Fruit fly (Drosophila melanogaster) whole organism, embryonic: ENCODE data around the gene CG31800.
A peak's percentile ranks its signal among the peaks of the same experiment; 100 is the strongest.

Experiments used
- Atf3 ChIP-seq: fragments of 200-800 bp; sonication (Bioruptor generic); optimal IDR thresholded peaks from 3 replicates; lab custom pipeline; 2016; ENCODE audit warnings: missing biosample characterization, missing genetic modification characterization
- CG10959 ChIP-seq: fragments of 200-800 bp; sonication (Bioruptor generic); IDR thresholded peaks from 2 replicates; pipeline ENCODE4 v1.3.6; 2022; ENCODE audit warnings: missing biosample characterization, missing genetic modification characterization
- CG12155 ChIP-seq: fragments of 200-800 bp; sonication (Bioruptor generic); optimal IDR thresholded peaks from 3 replicates; lab custom pipeline; 2016; ENCODE audit warnings: missing biosample characterization, missing genetic modification characterization
- CG13287 ChIP-seq: fragments of 200-800 bp; sonication (Bioruptor generic); IDR thresholded peaks from 2 replicates; pipeline ENCODE4 v1.3.6; 2022; ENCODE audit warnings: missing biosample characterization, missing genetic modification characterization; ENCODE audit not compliant: partially characterized antibody
- CG13296 ChIP-seq: fragments of 200-800 bp; sonication (Bioruptor generic); optimal IDR thresholded peaks from 3 replicates; lab custom pipeline; 2018; ENCODE audit warnings: missing biosample characterization, mild to moderate bottlenecking, missing genetic modification characterization
- CG14014 ChIP-seq: fragments of 200-800 bp; sonication (Bioruptor generic); IDR thresholded peaks from 2 replicates; pipeline ENCODE4 v1.3.6; 2022; ENCODE audit warnings: missing biosample characterization, missing genetic modification characterization
- CG15269 ChIP-seq: fragments of 200-800 bp; sonication (Bioruptor generic); optimal IDR thresholded peaks from 2 replicates; lab custom pipeline; 2018; ENCODE audit warnings: missing biosample characterization, mild to moderate bottlenecking, missing genetic modification characterization, moderate library complexity
- CG15696 ChIP-seq: fragments of 200-800 bp; sonication (Bioruptor generic); optimal IDR thresholded peaks from 2 replicates; lab custom pipeline; 2019; ENCODE audit warnings: missing biosample characterization, mild to moderate bottlenecking, missing genetic modification characterization, moderate library complexity
- CG1602 ChIP-seq: fragments of 200-800 bp; sonication (Bioruptor generic); optimal IDR thresholded peaks from 3 replicates; lab custom pipeline; 2016; ENCODE audit warnings: missing biosample characterization, missing genetic modification characterization
- CG17186 ChIP-seq: fragments of 200-800 bp; sonication (Bioruptor generic); optimal IDR thresholded peaks from 3 replicates; lab custom pipeline; 2017; ENCODE audit warnings: missing biosample characterization, missing genetic modification reagents, missing genetic modification characterization
- CG18262 ChIP-seq: fragments of 200-800 bp; optimal IDR thresholded peaks from 3 replicates; lab custom pipeline; 2019; ENCODE audit warnings: missing biosample characterization, mild to moderate bottlenecking, missing genetic modification characterization, moderate library complexity
- CG18619 ChIP-seq: fragments of 200-800 bp; sonication (Bioruptor generic); optimal IDR thresholded peaks from 3 replicates; lab custom pipeline; 2017; ENCODE audit warnings: missing biosample characterization, mild to moderate bottlenecking, missing genetic modification characterization
- CG30403 ChIP-seq: fragments of 200-800 bp; sonication (Bioruptor generic); optimal IDR thresholded peaks from 3 replicates; lab custom pipeline; 2016; ENCODE audit warnings: missing biosample characterization, missing genetic modification characterization
- CG32532 ChIP-seq: fragments of 200-800 bp; sonication (Bioruptor generic); IDR thresholded peaks from 2 replicates; pipeline ENCODE4 v1.3.6; 2022; ENCODE audit warnings: missing biosample characterization, missing genetic modification characterization
- CG33557 ChIP-seq: fragments of 200-800 bp; sonication (Bioruptor generic); optimal IDR thresholded peaks from 2 replicates; lab custom pipeline; 2019; ENCODE audit warnings: missing biosample characterization, mild to moderate bottlenecking, missing genetic modification characterization, moderate library complexity
- CG3407 ChIP-seq: fragments of 200-800 bp; sonication (Bioruptor generic); optimal IDR thresholded peaks from 2 replicates; lab custom pipeline; 2018; ENCODE audit warnings: missing biosample characterization, mild to moderate bottlenecking, missing genetic modification characterization
- CG3838 ChIP-seq: fragments of 200-800 bp; sonication (Bioruptor generic); optimal IDR thresholded peaks from 3 replicates; lab custom pipeline; 2016; ENCODE audit warnings: missing biosample characterization, missing genetic modification characterization
- CG4328 ChIP-seq: fragments of 200-800 bp; sonication (Bioruptor generic); optimal IDR thresholded peaks from 3 replicates; lab custom pipeline; 2017; ENCODE audit warnings: missing biosample characterization, missing genetic modification reagents, missing genetic modification characterization
- CG5953 ChIP-seq: fragments of 200-800 bp; sonication (Bioruptor generic); IDR thresholded peaks from 2 replicates; pipeline ENCODE4 v1.3.6; 2022; ENCODE audit warnings: missing biosample characterization, missing genetic modification characterization
- CG7987 ChIP-seq: fragments of 200-800 bp; sonication (Bioruptor generic); optimal IDR thresholded peaks from 2 replicates; lab custom pipeline; 2018; ENCODE audit warnings: missing biosample characterization, mild to moderate bottlenecking, missing genetic modification characterization, moderate library complexity
- CG8290 ChIP-seq, 3 experiments: fragments of 200-800 bp; sonication (Bioruptor generic); optimal IDR thresholded peaks; 2 replicates each; lab custom pipeline; 2016 to 2019; ENCODE audit warnings: missing biosample characterization in 3 of 3, missing genetic modification characterization in 3 of 3, mild to moderate bottlenecking in 2 of 3, moderate library complexity in 1 of 3
- CG9437 ChIP-seq: fragments of 200-800 bp; sonication (Bioruptor generic); optimal IDR thresholded peaks from 2 replicates; lab custom pipeline; 2018; ENCODE audit warnings: missing biosample characterization, mild to moderate bottlenecking, missing genetic modification characterization
- CG9727 ChIP-seq: fragments of 200-800 bp; sonication (Bioruptor generic); optimal IDR thresholded peaks from 3 replicates; lab custom pipeline; 2017; ENCODE audit warnings: missing biosample characterization, mild to moderate bottlenecking, missing genetic modification characterization
- CG9876 ChIP-seq: fragments of 200-800 bp; sonication (Bioruptor generic); optimal IDR thresholded peaks from 2 replicates; lab custom pipeline; 2016; ENCODE audit warnings: missing biosample characterization, missing genetic modification characterization
- Dad ChIP-seq: fragments of 200-800 bp; sonication (Bioruptor generic); optimal IDR thresholded peaks from 3 replicates; lab custom pipeline; 2016; ENCODE audit warnings: missing biosample characterization, missing genetic modification characterization
- Elba2 ChIP-seq: fragments of 200-800 bp; sonication (Bioruptor generic); optimal IDR thresholded peaks from 3 replicates; lab custom pipeline; 2016; ENCODE audit warnings: missing biosample characterization, missing genetic modification characterization
- Gug ChIP-seq: fragments of 200-800 bp; sonication (Bioruptor generic); IDR thresholded peaks from 4 replicates; pipeline ENCODE4 v1.3.6; 2022; ENCODE audit warnings: missing biosample characterization, missing genetic modification characterization
- HmgD ChIP-seq: fragments of 200-800 bp; sonication (Bioruptor generic); optimal IDR thresholded peaks from 3 replicates; lab custom pipeline; 2016; ENCODE audit warnings: missing biosample characterization, missing genetic modification characterization
- Myb ChIP-seq: fragments of 200-800 bp; sonication (Bioruptor generic); optimal IDR thresholded peaks from 2 replicates; lab custom pipeline; 2016; ENCODE audit warnings: missing biosample characterization, missing genetic modification characterization
- NFAT ChIP-seq: fragments of 200-800 bp; sonication (Bioruptor generic); IDR thresholded peaks from 2 replicates; pipeline ENCODE4 v1.3.6; 2022; ENCODE audit warnings: missing biosample characterization, missing genetic modification characterization
- Nf-YA ChIP-seq: fragments of 200-800 bp; sonication (Bioruptor generic); IDR thresholded peaks from 2 replicates; pipeline ENCODE4 v1.3.6; 2022; ENCODE audit warnings: missing biosample characterization, missing genetic modification characterization
- Sin3A ChIP-seq: fragments of >200 bp; optimal IDR thresholded peaks from 2 replicates; lab custom pipeline; 2018
- Spps ChIP-seq: fragments of 200-800 bp; sonication (Bioruptor generic); optimal IDR thresholded peaks from 2 replicates; lab custom pipeline; 2018; ENCODE audit warnings: missing biosample characterization, mild to moderate bottlenecking, missing genetic modification characterization
- caup ChIP-seq: fragments of 200-800 bp; sonication (Bioruptor generic); optimal IDR thresholded peaks from 3 replicates; lab custom pipeline; 2017; ENCODE audit warnings: missing biosample characterization, mild to moderate bottlenecking, missing genetic modification characterization, moderate library complexity; ENCODE audit not compliant: severe bottlenecking
- gce ChIP-seq: fragments of 200-800 bp; sonication (Bioruptor generic); IDR thresholded peaks from 3 replicates; pipeline ENCODE4 v1.3.6; 2022; ENCODE audit warnings: missing biosample characterization, missing genetic modification characterization
- gem ChIP-seq: fragments of 200-800 bp; sonication (Bioruptor generic); optimal IDR thresholded peaks from 2 replicates; lab custom pipeline; 2019; ENCODE audit warnings: missing biosample characterization, mild to moderate bottlenecking, missing genetic modification characterization, moderate library complexity
- gfzf ChIP-seq: fragments of 200-800 bp; sonication (Bioruptor generic); optimal IDR thresholded peaks from 2 replicates; lab custom pipeline; 2016; ENCODE audit warnings: missing biosample characterization, mild to moderate bottlenecking, missing genetic modification characterization, moderate library complexity
- gt ChIP-seq: fragments of 200-800 bp; sonication (Bioruptor generic); IDR thresholded peaks from 2 replicates; pipeline ENCODE4 v1.3.6; 2022; ENCODE audit warnings: missing biosample characterization, missing genetic modification characterization
- h ChIP-seq: fragments of >200 bp; optimal IDR thresholded peaks from 2 replicates; lab custom pipeline; 2017
- lab ChIP-seq: fragments of 200-800 bp; sonication (Bioruptor generic); optimal IDR thresholded peaks from 3 replicates; lab custom pipeline; 2017; ENCODE audit warnings: missing biosample characterization, missing genetic modification characterization, mild to moderate bottlenecking, moderate library complexity, missing genetic modification reagents
- nom ChIP-seq: fragments of 200-800 bp; sonication (Bioruptor generic); optimal IDR thresholded peaks from 2 replicates; lab custom pipeline; 2017; ENCODE audit warnings: missing biosample characterization, missing genetic modification characterization, mild to moderate bottlenecking, moderate library complexity, missing genetic modification reagents
- pb ChIP-seq: fragments of 200-800 bp; sonication (Bioruptor generic); optimal IDR thresholded peaks from 3 replicates; lab custom pipeline; 2016; ENCODE audit warnings: missing biosample characterization, missing genetic modification characterization
- pros ChIP-seq: fragments of 200-800 bp; sonication (Bioruptor generic); optimal IDR thresholded peaks from 3 replicates; lab custom pipeline; 2019; ENCODE audit warnings: missing biosample characterization, mild to moderate bottlenecking, missing genetic modification characterization, moderate library complexity
- sc ChIP-seq, 3 experiments: fragments of >200 bp in 2 of 3; fragments of 200-800 bp in 1 of 3; sonication (Bioruptor generic) in 1 of 3; optimal IDR thresholded peaks; 2 replicates in 2 of 3; 3 replicates in 1 of 3; lab custom pipeline; 2017; ENCODE audit warnings: mild to moderate bottlenecking in 1 of 3, missing biosample characterization in 1 of 3, missing genetic modification characterization in 1 of 3, missing genetic modification reagents in 1 of 3
- sisA ChIP-seq: fragments of 200-800 bp; sonication (Bioruptor generic); IDR thresholded peaks from 2 replicates; pipeline ENCODE4 v1.3.6; 2022; ENCODE audit warnings: missing biosample characterization, missing genetic modification characterization
- slp2 ChIP-seq: fragments of 200-800 bp; sonication (Bioruptor generic); optimal IDR thresholded peaks from 2 replicates; lab custom pipeline; 2016; ENCODE audit warnings: missing biosample characterization, missing genetic modification characterization
- unc-4 ChIP-seq: fragments of 200-800 bp; sonication (Bioruptor generic); IDR thresholded peaks from 2 replicates; pipeline ENCODE4 v1.3.6; 2022; ENCODE audit warnings: missing biosample characterization, missing genetic modification characterization; ENCODE audit not compliant: partially characterized antibody
- vnd ChIP-seq: fragments of 200-800 bp; sonication (Bioruptor generic); IDR thresholded peaks from 3 replicates; pipeline ENCODE4 v1.3.6; 2022; ENCODE audit warnings: missing biosample characterization, missing genetic modification characterization; ENCODE audit not compliant: partially characterized antibody
- yki ChIP-seq: fragments of >200 bp; optimal IDR thresholded peaks from 3 replicates; lab custom pipeline; 2018

The CG31800 gene

DNA sequence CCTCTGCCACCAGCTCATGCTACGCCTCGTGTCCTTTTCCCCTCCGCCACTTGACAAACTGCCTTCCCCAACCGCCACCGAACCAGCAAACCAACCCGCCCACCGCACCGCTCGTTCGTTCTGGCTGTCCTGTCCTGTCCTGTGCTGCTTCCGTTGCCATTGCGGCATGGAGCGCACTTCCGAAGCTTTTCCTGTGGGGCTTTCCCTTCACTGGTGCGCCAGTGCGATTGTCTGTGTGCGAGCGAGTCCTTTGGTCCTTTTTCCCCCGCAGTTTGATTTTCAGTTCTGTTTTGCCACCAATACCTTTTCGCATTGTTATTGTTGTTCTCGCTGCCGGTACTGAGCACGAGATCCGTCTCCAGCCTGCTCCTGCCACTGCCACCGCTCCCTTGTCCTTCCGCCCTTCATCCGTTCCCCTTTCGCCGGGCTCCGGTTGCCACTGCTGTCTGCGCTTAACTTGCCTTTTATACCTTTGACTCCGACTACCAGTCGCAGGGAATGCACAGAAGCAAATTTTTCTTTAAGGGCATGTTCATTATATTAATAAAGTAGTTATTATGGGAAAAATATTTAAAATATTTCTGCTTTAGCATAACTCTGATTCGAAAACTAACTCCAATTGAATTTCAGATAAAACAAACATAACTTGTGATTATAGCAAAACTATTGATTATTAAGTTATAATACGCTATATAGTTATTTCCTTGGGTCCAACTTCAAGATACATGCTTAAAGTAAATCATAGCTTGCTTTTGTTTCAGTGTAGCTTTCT is 10.2 kb downstream of the CG31800 start (continued):
- TF ChIP-seq CG9727 (peak; percentile 70), CG1602 (GFP tag; lab: Kevin White, UChicago) (no peak), CG15696 (tag; lab: Kevin White, UChicago) (peak; percentile 9), NFAT (GFP tag; lab: Robert Waterston, UW) (no peak), Nf-YA (GFP tag; lab: Robert Waterston, UW) (no peak), CG7987 (GFP tag; lab: Kevin White, UChicago) (peak; percentile 10), CG18262 (peak; percentile 73), Atf3 (no peak), gt (GFP tag; lab: Robert Waterston, UW) (no peak), caup (GFP tag; lab: Kevin White, UChicago) (peak; percentile 69), Myb (no peak), CG18619 (GFP tag; lab: Kevin White, UChicago) (peak; percentile 70), CG14014 (GFP tag; lab: Robert Waterston, UW) (peak; percentile 58; the same call in 1 of the 2 replicates), CG10959 (GFP tag; lab: Robert Waterston, UW) (no peak), gfzf (GFP tag; lab: Kevin White, UChicago) (no peak), gce (GFP tag; lab: Robert Waterston, UW) (no peak), pb (GFP tag; lab: Kevin White, UChicago) (no peak), Sin3A (lab: Kevin White, UChicago) (no peak), vnd (no peak), yki (lab: Kevin White, UChicago) (no peak), HmgD (GFP tag; lab: Kevin White, UChicago) (no peak), lab (peak; percentile 86), CG17186 (GFP tag; lab: Kevin White, UChicago) (no peak), pros (GFP tag; lab: Kevin White, UChicago) (no peak), CG32532 (GFP tag; lab: Robert Waterston, UW) (peak; percentile 31; the same call in 1 of the 2 replicates), CG3407 (GFP tag; lab: Kevin White, UChicago) (peak; percentile 15), CG4328 (GFP tag; lab: Kevin White, UChicago) (peak; percentile 73), Spps (no peak), CG13287 (GFP tag; lab: Robert Waterston, UW) (no peak), unc-4 (GFP tag; lab: Robert Waterston, UW) (0 out of 2 replicates have a peak, but pooled peaks have one; percentile 29), CG8290 (GFP tag; optimal IDR thresholded peaks at IDR 0.05; lab: Kevin White, UChicago) (no peak), CG8290 (tag; optimal IDR thresholded peaks at IDR 0.05; lab: Kevin White, UChicago) (peak in 1 of 2 experiments; percentile 22), Elba2 (GFP tag; lab: Kevin White, UChicago) (no peak), h (lab: Kevin White, UChicago) (no peak), Dad (GFP tag; lab: Kevin White, UChicago) (no peak), CG15269 (tag; lab: Kevin White, UChicago) (peak; percentile 84), sisA (GFP tag; lab: Robert Waterston, UW) (peak; percentile 62), gem (tag; lab: Kevin White, UChicago) (peak; percentile 85), slp2 (GFP tag; lab: Kevin White, UChicago) (no peak), CG33557 (GFP tag; lab: Kevin White, UChicago) (no peak), CG3838 (GFP tag; lab: Kevin White, UChicago) (no peak), CG12155 (GFP tag; lab: Kevin White, UChicago) (peak; percentile 32), sc (optimal IDR thresholded peaks at IDR 0.05; lab: Kevin White, UChicago) (no peak), sc (GFP tag; optimal IDR thresholded peaks at IDR 0.05; lab: Kevin White, UChicago) (peak; percentile 21), CG9876 (no peak), CG9437 (peak; percentile 62), Gug (GFP tag; lab: Robert Waterston, UW) (0 out of 4 replicates have a peak, but pooled peaks have one; percentile 25), nom (GFP tag; lab: Kevin White, UChicago) (peak; percentile 41), CG5953 (GFP tag; lab: Robert Waterston, UW) (no peak), CG13296 (peak; percentile 85), CG30403 (GFP tag; lab: Kevin White, UChicago) (peak; percentile 80)
